Fruit fly (Drosophila melanogaster) whole organism, embryonic: ENCODE measurements around the gene CG9288.

Experiments used
- B-H1 ChIP-seq: fragments of 200-800 bp; sonication (Bioruptor generic); IDR thresholded peaks from 3 replicates; pipeline ENCODE4 v1.3.6; 2022; ENCODE audit warnings: missing biosample characterization, missing genetic modification characterization
- Bgb ChIP-seq: fragments of 200-800 bp; sonication (Bioruptor generic); IDR thresholded peaks from 2 replicates; pipeline ENCODE4 v1.3.6; 2022; ENCODE audit warnings: missing biosample characterization, missing genetic modification characterization; ENCODE audit not compliant: partially characterized antibody
- CG10267 ChIP-seq: fragments of 200-800 bp; sonication (Bioruptor generic); optimal IDR thresholded peaks from 2 replicates; lab custom pipeline; 2018; ENCODE audit warnings: missing biosample characterization, mild to moderate bottlenecking, missing genetic modification characterization, moderate library complexity
- CG10565 ChIP-seq: fragments of 200-800 bp; sonication (Bioruptor generic); optimal IDR thresholded peaks from 3 replicates; lab custom pipeline; 2016; ENCODE audit warnings: missing biosample characterization, mild to moderate bottlenecking, missing genetic modification characterization
- CG10654 ChIP-seq: fragments of 200-800 bp; sonication (Bioruptor generic); optimal IDR thresholded peaks from 2 replicates; lab custom pipeline; 2016; ENCODE audit warnings: missing biosample characterization, missing genetic modification characterization
- CG11560 ChIP-seq: fragments of 200-800 bp; sonication (Bioruptor generic); IDR thresholded peaks from 3 replicates; pipeline ENCODE4 v1.3.6; 2022; ENCODE audit warnings: missing biosample characterization, missing genetic modification characterization
- CG12659 ChIP-seq: fragments of 200-800 bp; sonication (Bioruptor generic); optimal IDR thresholded peaks from 3 replicates; lab custom pipeline; 2017; ENCODE audit warnings: mild to moderate bottlenecking, missing biosample characterization, missing genetic modification reagents, missing genetic modification characterization
- CG13123 ChIP-seq: fragments of 200-800 bp; sonication (Bioruptor generic); optimal IDR thresholded peaks from 2 replicates; lab custom pipeline; 2016; ENCODE audit warnings: missing biosample characterization, missing genetic modification characterization
- CG14014 ChIP-seq: fragments of 200-800 bp; sonication (Bioruptor generic); IDR thresholded peaks from 2 replicates; pipeline ENCODE4 v1.3.6; 2022; ENCODE audit warnings: missing biosample characterization, missing genetic modification characterization
- CG15601 ChIP-seq: fragments of 200-800 bp; sonication (Bioruptor generic); optimal IDR thresholded peaks from 3 replicates; lab custom pipeline; 2019; ENCODE audit warnings: missing biosample characterization, mild to moderate bottlenecking, missing genetic modification characterization, moderate library complexity
- CG15696 ChIP-seq: fragments of 200-800 bp; sonication (Bioruptor generic); optimal IDR thresholded peaks from 2 replicates; lab custom pipeline; 2019; ENCODE audit warnings: missing biosample characterization, mild to moderate bottlenecking, missing genetic modification characterization, moderate library complexity
- CG16779 ChIP-seq: fragments of 200-800 bp; sonication (Bioruptor generic); IDR thresholded peaks from 2 replicates; pipeline ENCODE4 v1.3.6; 2022; ENCODE audit warnings: missing biosample characterization, missing genetic modification characterization
- CG1792 ChIP-seq: fragments of 200-800 bp; sonication (Bioruptor generic); optimal IDR thresholded peaks from 2 replicates; lab custom pipeline; 2016; ENCODE audit warnings: missing biosample characterization, missing genetic modification characterization
- CG18599 ChIP-seq: fragments of 200-800 bp; sonication (Bioruptor generic); optimal IDR thresholded peaks from 3 replicates; lab custom pipeline; 2017; ENCODE audit warnings: missing biosample characterization, missing genetic modification characterization, mild to moderate bottlenecking, moderate library complexity, missing genetic modification reagents
- CG2199 ChIP-seq: fragments of 200-800 bp; sonication (Bioruptor generic); IDR thresholded peaks from 3 replicates; pipeline ENCODE4 v1.3.6; 2022; ENCODE audit warnings: missing biosample characterization, missing genetic modification characterization
- CG2202 ChIP-seq: fragments of 200-800 bp; sonication (Bioruptor generic); optimal IDR thresholded peaks from 2 replicates; lab custom pipeline; 2018; ENCODE audit warnings: missing biosample characterization, mild to moderate bottlenecking, missing genetic modification characterization
- CG30020 ChIP-seq: fragments of 200-800 bp; optimal IDR thresholded peaks from 2 replicates; lab custom pipeline; 2019; ENCODE audit warnings: missing biosample characterization, mild to moderate bottlenecking, missing genetic modification characterization, moderate library complexity
- CG3407 ChIP-seq: fragments of 200-800 bp; sonication (Bioruptor generic); optimal IDR thresholded peaks from 2 replicates; lab custom pipeline; 2018; ENCODE audit warnings: missing biosample characterization, mild to moderate bottlenecking, missing genetic modification characterization
- CG34224 ChIP-seq: fragments of 200-800 bp; sonication (Bioruptor generic); IDR thresholded peaks from 3 replicates; pipeline ENCODE4 v1.3.6; 2022; ENCODE audit warnings: missing biosample characterization, missing genetic modification characterization; ENCODE audit not compliant: partially characterized antibody
- CG3847 ChIP-seq: fragments of 200-800 bp; sonication (Bioruptor generic); IDR thresholded peaks from 2 replicates; pipeline ENCODE4 v1.3.6; 2022; ENCODE audit warnings: missing biosample characterization, missing genetic modification characterization
- CG4707 ChIP-seq: fragments of 200-800 bp; sonication (Bioruptor generic); optimal IDR thresholded peaks from 2 replicates; lab custom pipeline; 2018; ENCODE audit warnings: missing biosample characterization, mild to moderate bottlenecking, missing genetic modification characterization, moderate library complexity
- CG6689 ChIP-seq: fragments of 200-800 bp; sonication (Bioruptor generic); IDR thresholded peaks from 2 replicates; pipeline ENCODE4 v1.3.6; 2022; ENCODE audit warnings: missing biosample characterization, missing genetic modification characterization
- CTCF ChIP-seq: fragments of 200-800 bp; sonication (Bioruptor generic); optimal IDR thresholded peaks from 2 replicates; lab custom pipeline; 2017; ENCODE audit warnings: missing biosample characterization, mild to moderate bottlenecking, missing genetic modification characterization, moderate library complexity
- Chrac-16 ChIP-seq: fragments of 200-800 bp; sonication (Bioruptor generic); optimal IDR thresholded peaks from 3 replicates; lab custom pipeline; 2016; ENCODE audit warnings: missing biosample characterization, missing genetic modification characterization
- CrebB ChIP-seq: fragments of 200-800 bp; sonication (Bioruptor generic); optimal IDR thresholded peaks from 3 replicates; lab custom pipeline; 2018; ENCODE audit warnings: missing biosample characterization, mild to moderate bottlenecking, missing genetic modification characterization
- Dek ChIP-seq: fragments of 200-800 bp; sonication (Bioruptor generic); optimal IDR thresholded peaks from 3 replicates; lab custom pipeline; 2019; ENCODE audit warnings: missing biosample characterization, mild to moderate bottlenecking, missing genetic modification characterization, moderate library complexity
- E2f1 ChIP-seq: fragments of 200-800 bp; sonication (Bioruptor generic); IDR thresholded peaks from 2 replicates; pipeline ENCODE4 v1.3.6; 2022; ENCODE audit warnings: missing biosample characterization, missing genetic modification characterization
- Fer2 ChIP-seq: fragments of 200-800 bp; sonication (Bioruptor generic); optimal IDR thresholded peaks from 2 replicates; lab custom pipeline; 2018; ENCODE audit warnings: missing biosample characterization, mild to moderate bottlenecking, missing genetic modification characterization, moderate library complexity
- HmgD ChIP-seq: fragments of 200-800 bp; sonication (Bioruptor generic); optimal IDR thresholded peaks from 3 replicates; lab custom pipeline; 2016; ENCODE audit warnings: missing biosample characterization, missing genetic modification characterization
- Taf1 ChIP-seq: fragments of 200-800 bp; sonication (Bioruptor generic); IDR thresholded peaks from 2 replicates; pipeline ENCODE4 v1.3.6; 2022; ENCODE audit warnings: missing biosample characterization, missing genetic modification characterization
- Xrp1 ChIP-seq: fragments of 200-800 bp; sonication (Bioruptor generic); IDR thresholded peaks from 2 replicates; pipeline ENCODE4 v1.3.6; 2022; ENCODE audit warnings: missing biosample characterization, missing genetic modification characterization
- caup ChIP-seq: fragments of 200-800 bp; sonication (Bioruptor generic); optimal IDR thresholded peaks from 3 replicates; lab custom pipeline; 2017; ENCODE audit warnings: missing biosample characterization, mild to moderate bottlenecking, missing genetic modification characterization, moderate library complexity; ENCODE audit not compliant: severe bottlenecking
- chn ChIP-seq: fragments of 200-800 bp; sonication (Bioruptor generic); optimal IDR thresholded peaks from 2 replicates; lab custom pipeline; 2016; ENCODE audit warnings: missing biosample characterization, missing genetic modification characterization
- crc ChIP-seq: fragments of 200-800 bp; sonication (Bioruptor generic); optimal IDR thresholded peaks from 2 replicates; lab custom pipeline; 2016; ENCODE audit warnings: missing biosample characterization, missing genetic modification characterization
- croc ChIP-seq: fragments of 200-800 bp; sonication (Bioruptor generic); conservative IDR thresholded peaks from 3 replicates; pipeline ENCODE4 v1.3.6; 2022; ENCODE audit warnings: missing biosample characterization, missing genetic modification characterization
- eyg ChIP-seq: fragments of 200-800 bp; sonication (Bioruptor generic); optimal IDR thresholded peaks from 3 replicates; lab custom pipeline; 2016; ENCODE audit warnings: missing biosample characterization, missing genetic modification characterization
- fru ChIP-seq: fragments of >200 bp; optimal IDR thresholded peaks from 2 replicates; lab custom pipeline; 2017
- gce ChIP-seq: fragments of 200-800 bp; sonication (Bioruptor generic); IDR thresholded peaks from 3 replicates; pipeline ENCODE4 v1.3.6; 2022; ENCODE audit warnings: missing biosample characterization, missing genetic modification characterization
- kah ChIP-seq: fragments of 200-800 bp; sonication (Bioruptor generic); optimal IDR thresholded peaks from 2 replicates; lab custom pipeline; 2018; ENCODE audit warnings: missing biosample characterization, mild to moderate bottlenecking, missing genetic modification characterization
- kni ChIP-seq: fragments of 200-800 bp; sonication (Bioruptor generic); optimal IDR thresholded peaks from 3 replicates; lab custom pipeline; 2017; ENCODE audit warnings: mild to moderate bottlenecking, missing biosample characterization, missing genetic modification reagents, missing genetic modification characterization
- lab ChIP-seq: fragments of 200-800 bp; sonication (Bioruptor generic); optimal IDR thresholded peaks from 3 replicates; lab custom pipeline; 2017; ENCODE audit warnings: missing biosample characterization, missing genetic modification characterization, mild to moderate bottlenecking, moderate library complexity, missing genetic modification reagents
- lmd ChIP-seq: fragments of 200-800 bp; sonication (Bioruptor generic); IDR thresholded peaks from 2 replicates; pipeline ENCODE4 v1.3.6; 2022; ENCODE audit warnings: missing biosample characterization, missing genetic modification characterization
- nom ChIP-seq: fragments of 200-800 bp; sonication (Bioruptor generic); optimal IDR thresholded peaks from 2 replicates; lab custom pipeline; 2017; ENCODE audit warnings: missing biosample characterization, missing genetic modification characterization, mild to moderate bottlenecking, moderate library complexity, missing genetic modification reagents
- peb ChIP-seq: fragments of 200-800 bp; sonication (Bioruptor generic); IDR thresholded peaks from 2 replicates; pipeline ENCODE4 v1.3.6; 2022; ENCODE audit warnings: missing biosample characterization, missing genetic modification characterization
- psq ChIP-seq: fragments of 200-800 bp; sonication (Bioruptor generic); optimal IDR thresholded peaks from 2 replicates; lab custom pipeline; 2017; ENCODE audit warnings: missing biosample characterization, missing genetic modification characterization
- ranshi ChIP-seq: fragments of 200-800 bp; sonication (Bioruptor generic); IDR thresholded peaks from 2 replicates; pipeline ENCODE4 v1.3.6; 2022; ENCODE audit warnings: missing biosample characterization, missing genetic modification characterization
- stc ChIP-seq: fragments of 200-800 bp; sonication (Bioruptor generic); IDR thresholded peaks from 2 replicates; pipeline ENCODE4 v1.3.6; 2022; ENCODE audit warnings: missing biosample characterization, missing genetic modification characterization
- tna ChIP-seq: fragments of 200-800 bp; sonication (Bioruptor generic); IDR thresholded peaks from 2 replicates; pipeline ENCODE4 v1.3.6; 2022; ENCODE audit warnings: missing biosample characterization, missing genetic modification characterization; ENCODE audit not compliant: partially characterized antibody
- trh ChIP-seq: fragments of 200-800 bp; sonication (Bioruptor generic); optimal IDR thresholded peaks from 2 replicates; lab custom pipeline; 2016; ENCODE audit warnings: missing biosample characterization, missing genetic modification characterization
- tup ChIP-seq: fragments of 200-800 bp; sonication (Bioruptor generic); optimal IDR thresholded peaks from 2 replicates; lab custom pipeline; 2016; ENCODE audit warnings: missing biosample characterization, mild to moderate bottlenecking, missing genetic modification characterization, moderate library complexity
- unpg ChIP-seq: fragments of 200-800 bp; sonication (Bioruptor generic); optimal IDR thresholded peaks from 3 replicates; lab custom pipeline; 2018; ENCODE audit warnings: missing biosample characterization, mild to moderate bottlenecking, missing genetic modification characterization, moderate library complexity
- usp ChIP-seq: fragments of >200 bp; optimal IDR thresholded peaks from 2 replicates; lab custom pipeline; 2017; ENCODE audit warnings: missing biosample characterization, missing genetic modification characterization

Gene CG9288

dm6 chr3R:13800430-13800848, 21.0 kb downstream of the CG9288 start (continued):
- peak; percentile 93 for TF ChIP-seq caup (GFP tag; lab: Kevin White, UChicago)
- peak; percentile 97 for TF ChIP-seq lab (GFP tag; lab: Kevin White, UChicago)
- TF ChIP-seq CG3847: peak; percentile 93
- peak; percentile 72 for TF ChIP-seq CG13123 (GFP tag; lab: Kevin White, UChicago)
- TF ChIP-seq fru (lab: Kevin White, UChicago): no peak
- TF ChIP-seq CG4707 (GFP tag; lab: Kevin White, UChicago): peak; percentile 78
- no peak for TF ChIP-seq tna (GFP tag; lab: Robert Waterston, UW)
- no peak for TF ChIP-seq crc (GFP tag; lab: Kevin White, UChicago)
- no peak for TF ChIP-seq usp
- TF ChIP-seq CG34224 (GFP tag; lab: Robert Waterston, UW): no peak
- TF ChIP-seq CG10654 (GFP tag; lab: Kevin White, UChicago): peak; percentile 69
- TF ChIP-seq ranshi (GFP tag; lab: Robert Waterston, UW): peak; percentile 94
- peak; percentile 86 for TF ChIP-seq CG16779 (GFP tag; lab: Robert Waterston, UW)
- peak; percentile 93 for TF ChIP-seq gce (GFP tag; lab: Robert Waterston, UW)
- peak; percentile 48 for TF ChIP-seq trh (GFP tag; lab: Kevin White, UChicago)
- peak; percentile 43 for TF ChIP-seq psq
- peak; percentile 89 for TF ChIP-seq unpg (GFP tag; lab: Kevin White, UChicago)
- peak; percentile 72 for TF ChIP-seq Fer2 (tag; lab: Kevin White, UChicago)
- TF ChIP-seq nom: peak; percentile 54
- peak; percentile 91 for TF ChIP-seq B-H1 (GFP tag; lab: Robert Waterston, UW)
- TF ChIP-seq CG18599 (GFP tag; lab: Kevin White, UChicago): peak; percentile 98
- peak; percentile 73; the same call in 2 of the 3 replicates for TF ChIP-seq CG11560 (tag; lab: Robert Waterston, UW)
- peak; percentile 85 for TF ChIP-seq Dek (tag; lab: Kevin White, UChicago)
- peak; percentile 5; the same call in 1 of the 2 replicates for TF ChIP-seq Bgb (GFP tag; lab: Robert Waterston, UW)
- peak; percentile 88 for TF ChIP-seq CrebB (tag; lab: Kevin White, UChicago)
- TF ChIP-seq Chrac-16 (GFP tag; lab: Kevin White, UChicago): peak; percentile 79
- peak; percentile 92 for TF ChIP-seq CG12659 (GFP tag; lab: Kevin White, UChicago)
- peak; percentile 81 for TF ChIP-seq tup (GFP tag; lab: Kevin White, UChicago)
- peak; percentile 76 for TF ChIP-seq kah
- TF ChIP-seq CG2199 (GFP tag; lab: Robert Waterston, UW): peak; percentile 88; the same call in 2 of the 3 replicates
- TF ChIP-seq kni (GFP tag; lab: Kevin White, UChicago): peak; percentile 55
- peak; percentile 88 for TF ChIP-seq CG15696 (tag; lab: Kevin White, UChicago)
- TF ChIP-seq HmgD (GFP tag; lab: Kevin White, UChicago): no peak
- peak; percentile 77 for TF ChIP-seq CG2202
- peak; percentile 96 for TF ChIP-seq CG14014 (GFP tag; lab: Robert Waterston, UW)
- TF ChIP-seq lmd (GFP tag; lab: Robert Waterston, UW): peak; percentile 93
- no peak for TF ChIP-seq CG1792
- TF ChIP-seq CG3407: peak; percentile 82
- peak; percentile 85 for TF ChIP-seq peb (GFP tag; lab: Robert Waterston, UW)
- no peak for TF ChIP-seq CG30020 (tag; lab: Kevin White, UChicago)
- peak; percentile 80 for TF ChIP-seq croc (GFP tag; lab: Robert Waterston, UW)
- TF ChIP-seq stc: peak; percentile 92
- peak; percentile 91 for TF ChIP-seq E2f1 (GFP tag; lab: Robert Waterston, UW)
- peak; percentile 68 for TF ChIP-seq chn (GFP tag; lab: Kevin White, UChicago)
- peak; percentile 97 for TF ChIP-seq Xrp1 (GFP tag; lab: Robert Waterston, UW)
- TF ChIP-seq eyg: no peak
- TF ChIP-seq Taf1: peak; percentile 93
- peak; percentile 38 for TF ChIP-seq CTCF (GFP tag; lab: Kevin White, UChicago)
- TF ChIP-seq CG15601 (tag; lab: Kevin White, UChicago): peak; percentile 85
- no peak for TF ChIP-seq CG10565
- TF ChIP-seq CG10267 (tag; lab: Kevin White, UChicago): peak; percentile 86
- TF ChIP-seq CG6689 (GFP tag; lab: Robert Waterston, UW): peak; percentile 92
